Fruit fly (Drosophila melanogaster) whole organism, embryonic: ENCODE measurements around the gene CG43638.
A peak's percentile ranks its signal among the peaks of the same experiment; 100 is the strongest.

Experiments
- Atf-2 ChIP-seq: fragments of 200-800 bp; sonication (Bioruptor generic); optimal IDR thresholded peaks from 2 replicates; lab custom pipeline; 2016; ENCODE audit warnings: missing biosample characterization, missing genetic modification characterization
- Blimp-1 ChIP-seq: fragments of 200-800 bp; sonication (Bioruptor generic); optimal IDR thresholded peaks from 3 replicates; lab custom pipeline; 2018; ENCODE audit warnings: missing biosample characterization, missing genetic modification characterization, mild to moderate bottlenecking, moderate library complexity, missing genetic modification reagents
- CG10979 ChIP-seq: fragments of 200-800 bp; sonication (Bioruptor generic); optimal IDR thresholded peaks from 2 replicates; lab custom pipeline; 2018; ENCODE audit warnings: missing biosample characterization, mild to moderate bottlenecking, missing genetic modification characterization, moderate library complexity
- CG11504 ChIP-seq: fragments of 200-800 bp; sonication (Bioruptor generic); optimal IDR thresholded peaks from 3 replicates; lab custom pipeline; 2019; ENCODE audit warnings: missing biosample characterization, mild to moderate bottlenecking, missing genetic modification characterization, moderate library complexity
- CG11560 ChIP-seq: fragments of 200-800 bp; sonication (Bioruptor generic); IDR thresholded peaks from 3 replicates; pipeline ENCODE4 v1.3.6; 2022; ENCODE audit warnings: missing biosample characterization, missing genetic modification characterization
- CG12391 ChIP-seq: fragments of 200-800 bp; sonication (Bioruptor generic); optimal IDR thresholded peaks from 3 replicates; lab custom pipeline; 2018; ENCODE audit warnings: missing biosample characterization, mild to moderate bottlenecking, missing genetic modification characterization, moderate library complexity
- CG14710 ChIP-seq: fragments of 200-800 bp; sonication (Bioruptor generic); optimal IDR thresholded peaks from 3 replicates; lab custom pipeline; 2019; ENCODE audit warnings: missing biosample characterization, mild to moderate bottlenecking, missing genetic modification characterization, moderate library complexity
- CG16815 ChIP-seq: fragments of 200-800 bp; sonication (Bioruptor generic); optimal IDR thresholded peaks from 3 replicates; lab custom pipeline; 2017; ENCODE audit warnings: missing biosample characterization, mild to moderate bottlenecking, missing genetic modification characterization
- CG17361 ChIP-seq: fragments of 200-800 bp; sonication (Bioruptor generic); IDR thresholded peaks from 3 replicates; pipeline ENCODE4 v1.3.6; 2022; ENCODE audit warnings: missing biosample characterization, missing genetic modification characterization
- CG17568 ChIP-seq: fragments of 200-800 bp; sonication (Bioruptor generic); optimal IDR thresholded peaks from 2 replicates; lab custom pipeline; 2018; ENCODE audit warnings: missing biosample characterization, mild to moderate bottlenecking, missing genetic modification characterization, moderate library complexity
- CG17829 ChIP-seq: fragments of 200-800 bp; optimal IDR thresholded peaks from 2 replicates; lab custom pipeline; 2019; ENCODE audit warnings: missing biosample characterization, mild to moderate bottlenecking, missing genetic modification characterization, moderate library complexity
- CG18262 ChIP-seq: fragments of 200-800 bp; optimal IDR thresholded peaks from 3 replicates; lab custom pipeline; 2019; ENCODE audit warnings: missing biosample characterization, mild to moderate bottlenecking, missing genetic modification characterization, moderate library complexity
- CG2199 ChIP-seq: fragments of 200-800 bp; sonication (Bioruptor generic); IDR thresholded peaks from 3 replicates; pipeline ENCODE4 v1.3.6; 2022; ENCODE audit warnings: missing biosample characterization, missing genetic modification characterization
- CG2712 ChIP-seq: fragments of 200-800 bp; optimal IDR thresholded peaks from 3 replicates; lab custom pipeline; 2019; ENCODE audit warnings: missing biosample characterization, mild to moderate bottlenecking, missing genetic modification characterization, moderate library complexity
- CG3065 ChIP-seq: fragments of 200-800 bp; sonication (Bioruptor generic); optimal IDR thresholded peaks from 2 replicates; lab custom pipeline; 2016; ENCODE audit warnings: missing biosample characterization, missing genetic modification characterization
- CG6272 ChIP-seq: fragments of 200-800 bp; sonication (Bioruptor generic); IDR thresholded peaks from 2 replicates; pipeline ENCODE4 v1.3.6; 2022; ENCODE audit warnings: missing biosample characterization, missing genetic modification characterization
- D19A ChIP-seq: fragments of 200-800 bp; optimal IDR thresholded peaks from 3 replicates; lab custom pipeline; 2019; ENCODE audit warnings: missing biosample characterization, mild to moderate bottlenecking, missing genetic modification characterization, moderate library complexity
- HLHmδ ChIP-seq: fragments of 200-800 bp; sonication (Bioruptor generic); optimal IDR thresholded peaks from 2 replicates; lab custom pipeline; 2018; ENCODE audit warnings: missing biosample characterization, mild to moderate bottlenecking, missing genetic modification characterization, moderate library complexity
- Med ChIP-seq: fragments of 200-800 bp; sonication (Bioruptor generic); peaks from one replicate; lab custom pipeline; 2016; ENCODE audit warnings: missing biosample characterization, missing genetic modification characterization, mild to moderate bottlenecking, inconsistent platforms, moderate library complexity
- Sox102F ChIP-seq: fragments of 200-800 bp; sonication (Bioruptor generic); optimal IDR thresholded peaks from 2 replicates; lab custom pipeline; 2018; ENCODE audit warnings: missing biosample characterization, mild to moderate bottlenecking, missing genetic modification characterization, moderate library complexity
- Ssrp ChIP-seq: fragments of 200-800 bp; sonication (Bioruptor generic); optimal IDR thresholded peaks from 2 replicates; lab custom pipeline; 2018; ENCODE audit warnings: missing biosample characterization, mild to moderate bottlenecking, missing genetic modification characterization, moderate library complexity
- Xbp1 ChIP-seq: fragments of 200-800 bp; sonication (Bioruptor generic); optimal IDR thresholded peaks from 3 replicates; lab custom pipeline; 2016; ENCODE audit warnings: missing biosample characterization, mild to moderate bottlenecking, missing genetic modification characterization
- YL-1 ChIP-seq: fragments of 200-800 bp; sonication (Bioruptor generic); optimal IDR thresholded peaks from 3 replicates; lab custom pipeline; 2017; ENCODE audit warnings: missing biosample characterization, mild to moderate bottlenecking, missing genetic modification characterization
- ase ChIP-seq: fragments of 200-800 bp; sonication (Bioruptor generic); IDR thresholded peaks from 3 replicates; pipeline ENCODE4 v1.3.6; 2022; ENCODE audit warnings: missing biosample characterization, missing genetic modification characterization
- bsh ChIP-seq, 2 experiments: fragments of 200-800 bp; sonication (Bioruptor generic); optimal IDR thresholded peaks; 2 replicates each; lab custom pipeline; 2017 to 2018; ENCODE audit warnings: mild to moderate bottlenecking in 2 of 2, missing biosample characterization in 2 of 2, missing genetic modification characterization in 2 of 2, moderate library complexity in 1 of 2
- cg ChIP-seq: fragments of 200-800 bp; sonication (Bioruptor generic); optimal IDR thresholded peaks from 3 replicates; lab custom pipeline; 2019; ENCODE audit warnings: missing biosample characterization, mild to moderate bottlenecking, missing genetic modification characterization, moderate library complexity
- crol ChIP-seq: fragments of 200-800 bp; sonication (Bioruptor generic); IDR thresholded peaks from 2 replicates; pipeline ENCODE4 v1.3.6; 2022; ENCODE audit warnings: missing biosample characterization, missing genetic modification characterization
- dmrt11E ChIP-seq: fragments of 200-800 bp; sonication (Bioruptor generic); optimal IDR thresholded peaks from 3 replicates; lab custom pipeline; 2018; ENCODE audit warnings: missing biosample characterization, mild to moderate bottlenecking, missing genetic modification characterization, moderate library complexity
- fd96Cb ChIP-seq: fragments of 200-800 bp; sonication (Bioruptor generic); optimal IDR thresholded peaks from 2 replicates; lab custom pipeline; 2018; ENCODE audit warnings: missing biosample characterization, mild to moderate bottlenecking, missing genetic modification characterization, moderate library complexity
- gem ChIP-seq: fragments of 200-800 bp; sonication (Bioruptor generic); optimal IDR thresholded peaks from 2 replicates; lab custom pipeline; 2019; ENCODE audit warnings: missing biosample characterization, mild to moderate bottlenecking, missing genetic modification characterization, moderate library complexity
- lola ChIP-seq, 3 experiments: fragments of >200 bp in 2 of 3; fragments of 200-800 bp in 1 of 3; sonication (Bioruptor generic) in 1 of 3; optimal IDR thresholded peaks; 2 replicates each; lab custom pipeline; 2017 to 2019; ENCODE audit warnings: missing biosample characterization in 3 of 3, missing genetic modification characterization in 3 of 3, mild to moderate bottlenecking in 1 of 3, moderate library complexity in 1 of 3
- mld ChIP-seq: fragments of 200-800 bp; sonication (Bioruptor generic); IDR thresholded peaks from 3 replicates; pipeline ENCODE4 v1.3.6; 2022; ENCODE audit warnings: missing biosample characterization, missing genetic modification characterization; ENCODE audit not compliant: partially characterized antibody
- nmo ChIP-seq: fragments of 200-800 bp; sonication (Bioruptor generic); optimal IDR thresholded peaks from 2 replicates; lab custom pipeline; 2018; ENCODE audit warnings: missing biosample characterization, mild to moderate bottlenecking, missing genetic modification characterization, moderate library complexity
- peb ChIP-seq: fragments of 200-800 bp; sonication (Bioruptor generic); IDR thresholded peaks from 2 replicates; pipeline ENCODE4 v1.3.6; 2022; ENCODE audit warnings: missing biosample characterization, missing genetic modification characterization
- phol ChIP-seq: fragments of 200-800 bp; sonication (Bioruptor generic); optimal IDR thresholded peaks from 3 replicates; lab custom pipeline; 2018; ENCODE audit warnings: missing biosample characterization, mild to moderate bottlenecking, missing genetic modification characterization, moderate library complexity
- pita ChIP-seq: fragments of 200-800 bp; sonication (Bioruptor generic); optimal IDR thresholded peaks from 2 replicates; lab custom pipeline; 2017; ENCODE audit warnings: missing biosample characterization, mild to moderate bottlenecking, missing genetic modification characterization
- slou ChIP-seq: fragments of 200-800 bp; sonication (Bioruptor generic); optimal IDR thresholded peaks from 3 replicates; lab custom pipeline; 2016; ENCODE audit warnings: missing biosample characterization, missing genetic modification characterization
- so ChIP-seq: fragments of 200-800 bp; sonication (Bioruptor generic); IDR thresholded peaks from 3 replicates; pipeline ENCODE4 v1.3.6; 2022; ENCODE audit warnings: missing biosample characterization, missing genetic modification characterization
- trem ChIP-seq: fragments of 200-800 bp; optimal IDR thresholded peaks from 3 replicates; lab custom pipeline; 2019; ENCODE audit warnings: missing biosample characterization, mild to moderate bottlenecking, missing genetic modification characterization, moderate library complexity
- unpg ChIP-seq: fragments of 200-800 bp; sonication (Bioruptor generic); optimal IDR thresholded peaks from 3 replicates; lab custom pipeline; 2018; ENCODE audit warnings: missing biosample characterization, mild to moderate bottlenecking, missing genetic modification characterization, moderate library complexity
- zf30C ChIP-seq: fragments of 200-800 bp; sonication (Bioruptor generic); optimal IDR thresholded peaks from 3 replicates; lab custom pipeline; 2018; ENCODE audit warnings: missing biosample characterization, mild to moderate bottlenecking, missing genetic modification characterization

CG43638 gene

DNA sequence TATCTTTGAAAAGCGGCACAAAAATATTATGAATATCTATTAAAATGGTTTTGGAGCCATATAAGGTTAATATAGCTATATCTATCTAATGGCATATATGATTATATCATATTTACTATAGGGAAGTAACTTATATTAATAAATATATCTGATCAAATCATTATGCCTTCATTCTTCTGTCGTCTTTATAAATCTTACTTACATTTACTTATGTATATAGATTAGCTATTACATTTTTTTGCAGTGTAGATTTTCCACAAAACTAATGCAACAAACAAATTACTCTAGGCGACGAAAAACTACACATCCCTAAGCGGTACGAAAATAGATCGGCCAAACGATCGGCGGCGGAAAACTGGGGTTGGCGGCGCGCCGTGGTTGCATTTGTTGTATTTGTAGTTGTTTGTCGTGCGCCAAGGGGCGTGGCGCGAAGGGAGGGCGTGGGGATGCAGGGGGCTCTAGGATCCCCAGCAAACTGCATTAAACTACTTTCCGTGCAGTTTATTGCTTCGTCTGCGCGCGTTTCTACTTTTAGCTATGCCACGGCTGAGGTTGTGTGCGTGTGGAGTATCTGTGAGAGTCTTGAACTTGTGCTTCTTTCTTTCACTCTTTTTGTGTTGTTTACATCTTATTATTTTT is 19.2 kb downstream of the CG43638 start:
- TF ChIP-seq CG10979 (tag; lab: Kevin White, UChicago): peak; percentile 61
- TF ChIP-seq Sox102F: peak; percentile 9
- 0 out of 3 replicates have a peak, but pooled peaks have one; percentile 34 for TF ChIP-seq CG11560
- TF ChIP-seq lola (GFP tag; optimal IDR thresholded peaks at IDR 0.05; lab: Kevin White, UChicago): peak in 1 of 3 experiments; percentile 50
- TF ChIP-seq CG11504: peak; percentile 24
- no peak for TF ChIP-seq ase (GFP tag; lab: Robert Waterston, UW)
- TF ChIP-seq dmrt11E (tag; lab: Kevin White, UChicago): peak; percentile 66
- TF ChIP-seq Atf-2 (GFP tag; lab: Kevin White, UChicago): no peak
- peak in 1 of 2 experiments; percentile 50 for TF ChIP-seq bsh (GFP tag; optimal IDR thresholded peaks at IDR 0.05; lab: Kevin White, UChicago)
- TF ChIP-seq CG14710 (tag; lab: Kevin White, UChicago): peak; percentile 18
- peak; percentile 65 for TF ChIP-seq crol (GFP tag; lab: Robert Waterston, UW)
- TF ChIP-seq gem (tag; lab: Kevin White, UChicago): peak; percentile 54
- TF ChIP-seq YL-1: no peak
- TF ChIP-seq slou (GFP tag; lab: Kevin White, UChicago): no peak
- peak; percentile 32 for TF ChIP-seq Blimp-1 (GFP tag; lab: Kevin White, UChicago)
- peak; percentile 37 for TF ChIP-seq zf30C (GFP tag; lab: Kevin White, UChicago)
- TF ChIP-seq so (GFP tag; lab: Robert Waterston, UW): no peak
- TF ChIP-seq peb (GFP tag; lab: Robert Waterston, UW): 0 out of 2 replicates have a peak, but pooled peaks have one; percentile 8
- TF ChIP-seq pita: no peak
- TF ChIP-seq unpg: peak; percentile 20
- TF ChIP-seq mld (GFP tag; lab: Robert Waterston, UW): no peak
- peak; percentile 15 for TF ChIP-seq CG17829 (tag; lab: Kevin White, UChicago)
- TF ChIP-seq CG12391: peak; percentile 24
- TF ChIP-seq HLHmδ (GFP tag; lab: Kevin White, UChicago): peak; percentile 87
- TF ChIP-seq D19A (tag; lab: Kevin White, UChicago): peak; percentile 22
- peak; percentile 25; the same call in 1 of the 3 replicates for TF ChIP-seq CG17361 (GFP tag; lab: Robert Waterston, UW)
- TF ChIP-seq nmo (GFP tag; lab: Kevin White, UChicago): peak; percentile 31
- TF ChIP-seq phol (tag; lab: Kevin White, UChicago): peak; percentile 39
- no peak for TF ChIP-seq CG6272 (GFP tag; lab: Robert Waterston, UW)
- peak; percentile 15 for TF ChIP-seq trem
- peak; percentile 15 for TF ChIP-seq fd96Cb
- peak; percentile 1 for TF ChIP-seq CG16815 (GFP tag; lab: Kevin White, UChicago)
- TF ChIP-seq cg (GFP tag; lab: Kevin White, UChicago): peak; percentile 13
- peak; percentile 59 for TF ChIP-seq CG2712
- TF ChIP-seq CG3065 (GFP tag; lab: Kevin White, UChicago): peak; percentile 70
- peak; percentile 39 for TF ChIP-seq CG18262 (tag; lab: Kevin White, UChicago)
- peak; percentile 27 for TF ChIP-seq Ssrp (tag; lab: Kevin White, UChicago)

DNA sequence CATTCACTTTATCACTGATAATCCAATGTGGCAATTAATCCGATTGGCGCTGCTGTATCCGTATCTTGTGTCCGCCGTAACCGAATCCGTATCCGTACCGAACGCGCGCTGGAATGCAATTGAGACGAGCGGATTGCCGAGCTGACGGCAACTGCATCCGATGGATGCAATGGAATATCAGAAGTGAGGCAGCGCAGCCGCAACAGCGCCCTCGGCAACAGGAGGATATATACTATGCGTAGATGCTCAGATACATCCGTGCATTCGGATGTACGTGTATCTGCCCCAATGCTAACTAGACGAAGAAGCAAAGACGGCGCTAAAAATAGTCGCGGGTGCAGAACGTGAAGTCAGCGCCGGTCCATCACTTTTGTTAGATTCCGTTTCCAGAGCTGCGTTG is 20.4 kb downstream of the CG43638 start, which contains the start of gene rols:
Gene rols (minus strand): TSS at position 101 of the 400 bp plus-strand sequence.
- TF ChIP-seq Xbp1 (GFP tag; lab: Kevin White, UChicago) (no peak), Med (peak; percentile 26), CG17568 (GFP tag; lab: Kevin White, UChicago) (no peak), CG2199 (GFP tag; lab: Robert Waterston, UW) (0 out of 3 replicates have a peak, but pooled peaks have one; percentile 7)
